Fruit fly (Drosophila melanogaster) whole organism: ENCODE results near the gene CG18748.

ENCODE experiments used
- psq ChIP-seq: fragments of >200 bp; optimal IDR thresholded peaks from 2 replicates; lab custom pipeline; 2017
- usp ChIP-seq: fragments of >200 bp; optimal IDR thresholded peaks from 2 replicates; lab custom pipeline; 2017; ENCODE audit warnings: missing biosample characterization, missing genetic modification characterization, mixed read lengths

DNA sequence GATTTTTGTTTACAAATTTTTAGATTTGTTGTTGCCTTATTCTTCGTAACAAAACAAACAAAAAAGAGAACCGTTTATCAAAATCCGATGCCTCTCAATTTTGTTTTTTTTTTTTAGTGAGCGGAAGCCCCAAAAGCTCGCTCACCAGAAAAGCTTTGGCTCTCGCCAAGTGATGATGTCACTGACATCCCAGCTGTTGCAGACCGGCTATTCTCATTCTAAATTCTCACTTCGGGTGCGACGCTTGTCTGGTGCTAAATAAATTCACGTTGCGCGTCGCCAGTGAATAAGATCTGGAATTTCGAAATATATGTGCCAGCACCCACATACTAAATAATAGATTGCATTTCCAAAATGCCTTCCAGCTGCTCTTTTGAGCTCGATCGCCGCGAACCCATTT is 6.1 kb upstream of the CG18748 start, which contains the start of gene CG2641:
- no peak for TF ChIP-seq psq (lab: Kevin White, UChicago)
- TF ChIP-seq usp (GFP tag; lab: Kevin White, UChicago) = no peak
